Worm (Caenorhabditis elegans) whole organism, L3 larva: ENCODE results near the gene T26H5.11.

Source experiments
- ama-1 ChIP-seq: fragments of 150-350 bp; optimal IDR thresholded peaks from 2 replicates; lab custom pipeline; 2018
- fkh-10 ChIP-seq: sonication (generic microtip); optimal IDR thresholded peaks from 2 replicates; lab custom pipeline; 2017; ENCODE audit warnings: missing biosample characterization, missing genetic modification reagents, missing genetic modification characterization
- fos-1 ChIP-seq: fragments of 150-350 bp; optimal IDR thresholded peaks from 2 replicates; lab custom pipeline; 2014; ENCODE audit warnings: missing biosample characterization, missing genetic modification characterization
- mdl-1 ChIP-seq: fragments of 150-350 bp; optimal IDR thresholded peaks from 2 replicates; lab custom pipeline; 2014; ENCODE audit warnings: missing biosample characterization, missing genetic modification characterization
- nhr-237 ChIP-seq: fragments of 150-350 bp; optimal IDR thresholded peaks from 2 replicates; lab custom pipeline; 2014; ENCODE audit warnings: missing biosample characterization, missing genetic modification characterization
- nhr-77 ChIP-seq: fragments of 150-350 bp; optimal IDR thresholded peaks from 2 replicates; lab custom pipeline; 2014; ENCODE audit warnings: missing biosample characterization, missing genetic modification characterization
- sea-2 ChIP-seq: fragments of 150-350 bp; sonication (generic microtip); optimal IDR thresholded peaks from 4 replicates; lab custom pipeline; 2014; ENCODE audit warnings: missing biosample characterization, missing genetic modification reagents, missing genetic modification characterization
- snpc-4 ChIP-seq: fragments of 150-350 bp; optimal IDR thresholded peaks from 2 replicates; lab custom pipeline; 2014; ENCODE audit warnings: missing biosample characterization, missing genetic modification characterization
- unc-39 ChIP-seq: sonication (generic microtip); optimal IDR thresholded peaks from 4 replicates; lab custom pipeline; 2017; ENCODE audit warnings: missing biosample characterization, missing genetic modification characterization
- unc-62 ChIP-seq: fragments of 150-350 bp; sonication (generic microtip); optimal IDR thresholded peaks from 4 replicates; lab custom pipeline; 2014; ENCODE audit warnings: missing biosample characterization, missing genetic modification reagents, missing genetic modification characterization
- zag-1 ChIP-seq: fragments of 150-350 bp; optimal IDR thresholded peaks from 2 replicates; lab custom pipeline; 2014; ENCODE audit warnings: missing biosample characterization, missing genetic modification characterization
- ztf-4 ChIP-seq: fragments of 150-350 bp; optimal IDR thresholded peaks from 2 replicates; lab custom pipeline; 2014; ENCODE audit warnings: missing biosample characterization, missing genetic modification characterization

DNA sequence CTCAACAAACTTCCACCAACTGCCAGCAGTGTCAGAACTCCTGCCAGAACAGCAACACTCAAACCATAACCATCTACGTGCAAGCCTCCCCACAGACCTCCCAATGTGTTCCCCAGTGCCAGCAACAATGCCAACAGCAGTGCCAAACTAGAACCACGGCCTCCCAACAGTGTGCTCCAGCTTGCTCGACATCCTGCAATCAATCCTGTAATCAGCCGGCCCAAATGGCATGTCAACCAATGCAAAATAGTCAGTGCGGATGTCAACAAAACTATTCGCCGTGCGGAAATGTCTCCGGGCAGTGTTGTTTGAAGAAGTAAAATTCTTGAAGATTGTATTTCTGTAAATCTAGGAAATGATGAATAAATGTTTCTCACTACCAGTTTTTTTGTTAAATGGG is 22.6 kb upstream of the T26H5.11 start:
- TF ChIP-seq sea-2 (GFP tag; lab: Kevin White, UChicago) (no peak), nhr-237 (tag; lab: Kevin White, UChicago) (no peak), zag-1 (tag; lab: Kevin White, UChicago) (no peak), snpc-4 (tag; lab: Kevin White, UChicago) (no peak), mdl-1 (no peak), unc-62 (GFP tag; lab: Kevin White, UChicago) (no peak), nhr-77 (no peak), fos-1 (tag; lab: Kevin White, UChicago) (no peak), ama-1 (lab: Kevin White, UChicago) (no peak), fkh-10 (GFP tag; lab: Kevin White, UChicago) (no peak), unc-39 (tag; lab: Kevin White, UChicago) (no peak), ztf-4 (tag; lab: Kevin White, UChicago) (no peak)
